Fruit fly (Drosophila melanogaster): ENCODE measurements around the gene Sfp24C1.

The Sfp24C1 gene

dm6 chr2L:3662307-3662795 lies 38.1 kb upstream of the Sfp24C1 start, which contains the start of gene Drgx (continued):
- no peak for TF ChIP-seq E2f2 (GFP tag; IDR thresholded peaks at IDR 0.05)
- TF ChIP-seq CG6791 (GFP tag; IDR thresholded peaks at IDR 0.05; ENCODE audit: partially characterized antibody), result 0 out of 3 replicates have a peak, but pooled peaks have one; percentile 39
- TF ChIP-seq crol (GFP tag; IDR thresholded peaks at IDR 0.05), result peak; percentile 94
- TF ChIP-seq Adf1 (GFP tag; IDR thresholded peaks at IDR 0.05), result peak; percentile 96
- TF ChIP-seq Lim3 (GFP tag; IDR thresholded peaks at IDR 0.05), result no peak
- TF ChIP-seq CG1832 (GFP tag; optimal IDR thresholded peaks at IDR 0.05), result peak; percentile 93
- peak; percentile 98 for TF ChIP-seq Nf-YB (GFP tag; optimal IDR thresholded peaks at IDR 0.05)
- peak; percentile 66 for TF ChIP-seq pros (GFP tag; optimal IDR thresholded peaks at IDR 0.05)
- TF ChIP-seq en (GFP tag; optimal IDR thresholded peaks at IDR 0.05), result no peak
- no peak for TF ChIP-seq luna (GFP tag; optimal IDR thresholded peaks at IDR 0.05)
- TF ChIP-seq tll (GFP tag; optimal IDR thresholded peaks at IDR 0.05), result no peak
- no peak for TF ChIP-seq Dip2 (GFP tag; IDR thresholded peaks at IDR 0.05)
- peak; percentile 97 for TF ChIP-seq ewg (GFP tag; optimal IDR thresholded peaks at IDR 0.05)
- TF ChIP-seq maf-S (GFP tag; optimal IDR thresholded peaks at IDR 0.05), result no peak
- TF ChIP-seq CG7556 (GFP tag; optimal IDR thresholded peaks at IDR 0.05), result no peak
- TF ChIP-seq Side (GFP tag; optimal IDR thresholded peaks at IDR 0.05), result no peak
- 0 out of 3 replicates have a peak, but pooled peaks have one; percentile 40 for TF ChIP-seq zfh1 (GFP tag; IDR thresholded peaks at IDR 0.05)
- no peak for TF ChIP-seq dysf (GFP tag; IDR thresholded peaks at IDR 0.05)
- peak; percentile 59 for TF ChIP-seq Jarid2 (GFP tag; optimal IDR thresholded peaks at IDR 0.05)
- TF ChIP-seq Dll (GFP tag; IDR thresholded peaks at IDR 0.05; ENCODE audit: partially characterized antibody), result 0 out of 4 replicates have a peak, but pooled peaks have one; percentile 20
- TF ChIP-seq CG34224 (GFP tag; IDR thresholded peaks at IDR 0.05; ENCODE audit: partially characterized antibody), result peak; percentile 35; the same call in 2 of the 3 replicates
- TF ChIP-seq CG2116 (GFP tag; optimal IDR thresholded peaks at IDR 0.05), result no peak
- TF ChIP-seq unc-4 (GFP tag; IDR thresholded peaks at IDR 0.05; ENCODE audit: partially characterized antibody), result 0 out of 2 replicates have a peak, but pooled peaks have one; percentile 14
- TF ChIP-seq CG3847 (GFP tag; IDR thresholded peaks at IDR 0.05), result no peak
- no peak for TF ChIP-seq CG30403 (GFP tag; optimal IDR thresholded peaks at IDR 0.05)
- TF ChIP-seq chinmo (GFP tag; IDR thresholded peaks at IDR 0.05; ENCODE audit: partially characterized antibody), result peak; percentile 58; the same call in 1 of the 4 replicates
- TF ChIP-seq Trl (optimal IDR thresholded peaks at IDR 0.05), result peak; percentile 37 to 58
- TF ChIP-seq Trl (GFP tag; optimal IDR thresholded peaks at IDR 0.05), result no peak
- peak; percentile 64 for TF ChIP-seq nerfin-1 (tag; optimal IDR thresholded peaks at IDR 0.05)
- TF ChIP-seq lola (GFP tag; optimal IDR thresholded peaks at IDR 0.05), result no peak
- peak; percentile 6 for TF ChIP-seq CoRest (tag; optimal IDR thresholded peaks at IDR 0.05)

DNA sequence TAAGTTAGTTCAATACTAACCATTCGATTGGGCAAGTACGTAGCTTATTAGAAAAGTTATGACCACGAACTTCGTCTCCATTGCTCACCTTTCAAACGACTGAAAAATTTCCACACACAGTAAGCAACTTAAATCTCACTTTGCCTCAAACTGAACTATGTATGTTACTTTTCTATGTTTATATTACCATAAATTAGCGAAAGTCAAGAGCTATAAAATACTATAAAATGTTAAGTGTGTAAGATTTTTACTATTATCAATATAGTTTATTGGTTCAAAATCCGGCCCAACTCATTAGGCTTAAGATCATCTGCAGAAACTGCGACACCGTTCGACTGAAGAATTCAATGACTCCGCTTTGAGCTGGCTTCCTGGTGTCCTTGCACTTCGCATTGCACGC lies 32.0 kb upstream of the Sfp24C1 start, which contains the start of gene Sfp24Ba:
TSS of gene Sfp24Ba (minus strand) at position 101 of the 400 bp plus-strand sequence.
- TF ChIP-seq ash1 (GFP tag; optimal IDR thresholded peaks at IDR 0.05) (no peak), CG11504 (tag; optimal IDR thresholded peaks at IDR 0.05) (no peak), Six4 (GFP tag; optimal IDR thresholded peaks at IDR 0.05) (no peak), CG1233 (GFP tag; optimal IDR thresholded peaks at IDR 0.05) (no peak), Gug (GFP tag; IDR thresholded peaks at IDR 0.05) (no peak), Camta (GFP tag; optimal IDR thresholded peaks at IDR 0.05) (no peak), D (optimal IDR thresholded peaks at IDR 0.05) (no peak), D (GFP tag; optimal IDR thresholded peaks at IDR 0.05) (no peak), CG2202 (tag; optimal IDR thresholded peaks at IDR 0.05) (no peak), B-H2 (GFP tag; optimal IDR thresholded peaks at IDR 0.05) (no peak), fd102C (GFP tag; optimal IDR thresholded peaks at IDR 0.05) (no peak), Bteb2 (GFP tag; optimal IDR thresholded peaks at IDR 0.05) (no peak), CG8359 (GFP tag; optimal IDR thresholded peaks at IDR 0.05; ENCODE audit: borderline replicate concordance) (no peak), Fer3 (tag; optimal IDR thresholded peaks at IDR 0.05) (no peak), ab (GFP tag; optimal IDR thresholded peaks at IDR 0.05) (no peak), Nf-YB (GFP tag; optimal IDR thresholded peaks at IDR 0.05) (no peak), NC2β (GFP tag; optimal IDR thresholded peaks at IDR 0.05) (no peak), CG6813 (GFP tag; optimal IDR thresholded peaks at IDR 0.05) (no peak), bowl (GFP tag; IDR thresholded peaks at IDR 0.05) (no peak), Xbp1 (GFP tag; optimal IDR thresholded peaks at IDR 0.05) (no peak), repo (GFP tag; optimal IDR thresholded peaks at IDR 0.05) (no peak)
